Worm (Caenorhabditis elegans): ENCODE results near the gene T25D10.1.

ce11 chrII:6358905-6359304 is 44.3 kb upstream of the T25D10.1 start, which contains the start of gene C32D5.12:
- TF ChIP-seq nhr-28 (tag; optimal IDR thresholded peaks at IDR 0.05) (no peak), lsy-2 (tag; optimal IDR thresholded peaks at IDR 0.05) (no peak), pqm-1 (tag; optimal IDR thresholded peaks at IDR 0.05) (no peak), dpl-1 (GFP tag; optimal IDR thresholded peaks at IDR 0.05) (no peak), hlh-17 (GFP tag; optimal IDR thresholded peaks at IDR 0.05; ENCODE audit: borderline replicate concordance) (no peak), mdl-1 (tag; optimal IDR thresholded peaks at IDR 0.05) (no peak), ztf-11 (tag; optimal IDR thresholded peaks at IDR 0.05) (no peak), fkh-10 (GFP tag; optimal IDR thresholded peaks at IDR 0.05) (no peak), alr-1 (tag; optimal IDR thresholded peaks at IDR 0.05; ENCODE audit: borderline replicate concordance) (no peak), sox-4 (tag; optimal IDR thresholded peaks at IDR 0.05) (no peak)

All from whole organism, L1 larva.